Worm (Caenorhabditis elegans) whole organism, L4 larva: Measurements from ENCODE around the gene duxl-1.

ENCODE experiments used
- lin-13 ChIP-seq: fragments of 150-350 bp; optimal IDR thresholded peaks from 2 replicates; lab custom pipeline; 2014; ENCODE audit warnings: missing biosample characterization, missing genetic modification reagents, missing genetic modification characterization
- nhr-76 ChIP-seq: fragments of 150-350 bp; optimal IDR thresholded peaks from 2 replicates; lab custom pipeline; 2014; ENCODE audit warnings: missing biosample characterization, missing genetic modification characterization

- TF ChIP-seq nhr-76 (tag; lab: Kevin White, UChicago) (no peak), lin-13 (GFP tag; lab: Kevin White, UChicago) (no peak)
Observed at ce11 chrII:1694530-1694929, 31.0 kb downstream of the duxl-1 start, which contains the start of gene fbxc-26.
